Fruit fly (Drosophila melanogaster): ENCODE results near the gene Irp-1A.

Irp-1A gene

dm6 chr3R:22724149-22724973, at the start of gene Irp-1A (continued):
- TF ChIP-seq Oli (tag; optimal IDR thresholded peaks at IDR 0.05) (peak; percentile 58), CG42726 (GFP tag; IDR thresholded peaks at IDR 0.05; ENCODE audit: partially characterized antibody) (peak; percentile 22; the same call in 1 of the 2 replicates), CG15011 (GFP tag; optimal IDR thresholded peaks at IDR 0.05) (peak; percentile 40), lilli (GFP tag; optimal IDR thresholded peaks at IDR 0.05) (peak; percentile 73), CG17359 (tag; optimal IDR thresholded peaks at IDR 0.05) (peak; percentile 83), Dll (GFP tag; IDR thresholded peaks at IDR 0.05; ENCODE audit: partially characterized antibody) (peak; percentile 87), gro (GFP tag; optimal IDR thresholded peaks at IDR 0.05) (peak; percentile 58), Awh (GFP tag; IDR thresholded peaks at IDR 0.05) (peak; percentile 71), CG2120 (GFP tag; optimal IDR thresholded peaks at IDR 0.05) (peak; percentile 78), CG5953 (GFP tag; IDR thresholded peaks at IDR 0.05) (no peak), Nf-YC (tag; optimal IDR thresholded peaks at IDR 0.05) (peak; percentile 63), nom (GFP tag; optimal IDR thresholded peaks at IDR 0.05) (peak; percentile 35), CG10431 (GFP tag; optimal IDR thresholded peaks at IDR 0.05) (peak; percentile 7), fd96Cb (tag; optimal IDR thresholded peaks at IDR 0.05) (peak; percentile 69), schlank (tag; optimal IDR thresholded peaks at IDR 0.05) (peak; percentile 21), CG11456 (GFP tag; IDR thresholded peaks at IDR 0.05) (peak; percentile 73; the same call in 2 of the 3 replicates), Dek (tag; optimal IDR thresholded peaks at IDR 0.05) (peak; percentile 80), H2.0 (GFP tag; IDR thresholded peaks at IDR 0.05) (peak; percentile 67), CG8924 (tag; optimal IDR thresholded peaks at IDR 0.05) (peak; percentile 88), CG13296 (GFP tag; optimal IDR thresholded peaks at IDR 0.05) (peak; percentile 85), NK7.1 (GFP tag; optimal IDR thresholded peaks at IDR 0.05) (no peak), CG30431 (GFP tag; optimal IDR thresholded peaks at IDR 0.05) (no peak), CG7271 (tag; optimal IDR thresholded peaks at IDR 0.05) (peak; percentile 80), yki (optimal IDR thresholded peaks at IDR 0.05) (no peak), exex (tag; optimal IDR thresholded peaks at IDR 0.05) (peak; percentile 67), Aef1 (GFP tag; IDR thresholded peaks at IDR 0.05) (peak; percentile 56; the same call in 1 of the 3 replicates), Fer1 (GFP tag; optimal IDR thresholded peaks at IDR 0.05) (peak; percentile 76), CG9876 (GFP tag; optimal IDR thresholded peaks at IDR 0.05) (no peak), luna (GFP tag; optimal IDR thresholded peaks at IDR 0.05) (no peak), CG2202 (tag; optimal IDR thresholded peaks at IDR 0.05) (peak; percentile 39), ro (GFP tag; IDR thresholded peaks at IDR 0.05) (no peak), CrebB (tag; optimal IDR thresholded peaks at IDR 0.05) (peak; percentile 54), fu2 (GFP tag; optimal IDR thresholded peaks at IDR 0.05) (no peak), CG11696 (GFP tag; IDR thresholded peaks at IDR 0.05) (peak; percentile 43; the same call in 1 of the 2 replicates), ase (GFP tag; IDR thresholded peaks at IDR 0.05) (peak; percentile 59; the same call in 2 of the 3 replicates), lab (GFP tag; optimal IDR thresholded peaks at IDR 0.05) (peak; percentile 85), seq (GFP tag; IDR thresholded peaks at IDR 0.05) (no peak), tio (GFP tag; optimal IDR thresholded peaks at IDR 0.05) (no peak), CG31365 (tag; optimal IDR thresholded peaks at IDR 0.05) (no peak), pros (GFP tag; optimal IDR thresholded peaks at IDR 0.05) (no peak), CTCF (GFP tag; optimal IDR thresholded peaks at IDR 0.05) (no peak), ttk (GFP tag; IDR thresholded peaks at IDR 0.05) (peak; percentile 74), CG34376 (GFP tag; optimal IDR thresholded peaks at IDR 0.05) (peak; percentile 7), caup (GFP tag; optimal IDR thresholded peaks at IDR 0.05; ENCODE audit: severe bottlenecking) (peak; percentile 62), bbx (GFP tag; IDR thresholded peaks at IDR 0.05; ENCODE audit: partially characterized antibody) (peak; percentile 82), pzg (GFP tag; optimal IDR thresholded peaks at IDR 0.05) (peak; percentile 59)
